Worm (Caenorhabditis elegans) whole organism, young adult: ENCODE data around the gene F57C2.4.

ENCODE experiments used
- B0035.1 ChIP-seq: sonication (generic microtip); optimal IDR thresholded peaks from 2 replicates; lab custom pipeline; 2016; ENCODE audit warnings: missing genetic modification characterization, mild to moderate bottlenecking, missing compliant biosample characterization, missing genotype, missing genetic modification reagents
- B0261.1 ChIP-seq: sonication (generic microtip); optimal IDR thresholded peaks from 2 replicates; lab custom pipeline; 2016; ENCODE audit warnings: mild to moderate bottlenecking, missing genetic modification characterization, moderate library complexity, missing compliant biosample characterization
- C06A6.2 ChIP-seq: fragments of 200-800 bp; sonication (Bioruptor generic); conservative IDR thresholded peaks from 2 replicates; pipeline ENCODE4 v1.3.6; 2022; ENCODE audit warnings: missing genetic modification characterization, missing compliant biosample characterization
- F33H1.4 ChIP-seq: fragments of 200-800 bp; sonication (Bioruptor generic); IDR thresholded peaks from 2 replicates; pipeline ENCODE4 v1.3.6; 2022; ENCODE audit warnings: missing genetic modification reagents, missing genetic modification characterization, missing compliant biosample characterization
- F49E8.2 ChIP-seq: sonication (generic microtip); optimal IDR thresholded peaks from 3 replicates; lab custom pipeline; 2017; ENCODE audit warnings: missing genetic modification characterization, mild to moderate bottlenecking, missing compliant biosample characterization, antibody characterized with exemption, moderate library complexity; ENCODE audit not compliant: insufficient read depth
- K11D2.4 ChIP-seq: fragments of 200-800 bp; sonication (Bioruptor generic); IDR thresholded peaks from 2 replicates; pipeline ENCODE4 v1.3.6; 2022; ENCODE audit warnings: missing genetic modification reagents, missing genetic modification characterization, missing compliant biosample characterization
- K12H6.12 ChIP-seq: fragments of 200-800 bp; sonication (Bioruptor generic); optimal IDR thresholded peaks from 2 replicates; lab custom pipeline; 2018; ENCODE audit warnings: mild to moderate bottlenecking, missing genetic modification characterization, missing compliant biosample characterization
- T07F8.4 ChIP-seq: sonication (generic microtip); optimal IDR thresholded peaks from 2 replicates; lab custom pipeline; 2016; ENCODE audit warnings: mild to moderate bottlenecking, missing genetic modification characterization, moderate library complexity, missing compliant biosample characterization
- T26A5.8 ChIP-seq: sonication (generic microtip); optimal IDR thresholded peaks from 2 replicates; lab custom pipeline; 2016; ENCODE audit warnings: missing genetic modification characterization, missing compliant biosample characterization
- Y53G8AR.9 ChIP-seq: fragments of 200-800 bp; sonication (Bioruptor generic); conservative IDR thresholded peaks from 2 replicates; pipeline ENCODE4 v1.3.6; 2022; ENCODE audit warnings: missing genetic modification reagents, missing genetic modification characterization, missing compliant biosample characterization
- Y67H2A.10 ChIP-seq: fragments of 200-800 bp; sonication (Bioruptor generic); conservative IDR thresholded peaks from 2 replicates; pipeline ENCODE4 v1.3.6; 2022; ENCODE audit warnings: missing genetic modification reagents, missing genetic modification characterization, missing compliant biosample characterization
- Y95B8A.8 ChIP-seq: fragments of 200-800 bp; sonication (Bioruptor generic); IDR thresholded peaks from 2 replicates; pipeline ENCODE4 v1.3.6; 2022; ENCODE audit warnings: missing genetic modification reagents, missing genetic modification characterization, missing compliant biosample characterization
- ZK185.1 ChIP-seq: sonication (generic microtip); optimal IDR thresholded peaks from 2 replicates; lab custom pipeline; 2016; ENCODE audit warnings: mild to moderate bottlenecking, missing genetic modification characterization, missing compliant biosample characterization; ENCODE audit not compliant: poor library complexity, severe bottlenecking
- aptf-3 ChIP-seq: fragments of 200-800 bp; sonication (Bioruptor generic); IDR thresholded peaks from 2 replicates; pipeline ENCODE4 v1.3.6; 2022; ENCODE audit warnings: missing genetic modification characterization, missing compliant biosample characterization
- attf-3 ChIP-seq: fragments of 200-800 bp; sonication (Bioruptor generic); conservative IDR thresholded peaks from 2 replicates; pipeline ENCODE4 v1.3.6; 2022; ENCODE audit warnings: missing genetic modification reagents, missing genetic modification characterization, missing compliant biosample characterization
- ccch-3 ChIP-seq: fragments of 200-800 bp; sonication (Bioruptor generic); optimal IDR thresholded peaks from 2 replicates; lab custom pipeline; 2018; ENCODE audit warnings: mild to moderate bottlenecking, missing genetic modification characterization, missing compliant biosample characterization
- ceh-40 ChIP-seq: fragments of 200-800 bp; sonication (Bioruptor generic); IDR thresholded peaks from 2 replicates; pipeline ENCODE4 v1.3.6; 2022; ENCODE audit warnings: missing genetic modification characterization, missing compliant biosample characterization
- ceh-58 ChIP-seq: fragments of 200-800 bp; sonication (Bioruptor generic); IDR thresholded peaks from 2 replicates; pipeline ENCODE4 v1.3.6; 2022; ENCODE audit warnings: missing genetic modification characterization, missing compliant biosample characterization
- ceh-79 ChIP-seq: sonication (generic microtip); optimal IDR thresholded peaks from 2 replicates; lab custom pipeline; 2017; ENCODE audit warnings: mild to moderate bottlenecking, missing genetic modification characterization, missing compliant biosample characterization
- chd-7 ChIP-seq: sonication (generic microtip); optimal IDR thresholded peaks from 2 replicates; lab custom pipeline; 2016; ENCODE audit warnings: mild to moderate bottlenecking, missing genetic modification characterization, moderate library complexity, missing compliant biosample characterization
- dox-1 ChIP-seq: fragments of 200-800 bp; sonication (Bioruptor generic); IDR thresholded peaks from 2 replicates; pipeline ENCODE4 v1.3.6; 2022; ENCODE audit warnings: missing genetic modification reagents, missing genetic modification characterization, missing compliant biosample characterization
- efl-1 ChIP-seq: fragments of 150-350 bp; optimal IDR thresholded peaks from 2 replicates; lab custom pipeline; 2014; ENCODE audit warnings: missing biosample characterization, missing genetic modification reagents, missing genetic modification characterization
- egl-18 ChIP-seq: fragments of 200-800 bp; sonication (Bioruptor generic); IDR thresholded peaks from 2 replicates; pipeline ENCODE4 v1.3.6; 2022; ENCODE audit warnings: missing genetic modification reagents, missing genetic modification characterization, missing compliant biosample characterization
- hlh-26 ChIP-seq: fragments of 200-800 bp; sonication (Bioruptor generic); conservative IDR thresholded peaks from 2 replicates; pipeline ENCODE4 v1.3.6; 2022; ENCODE audit warnings: missing genetic modification reagents, missing genetic modification characterization, missing compliant biosample characterization
- hmg-1.2 ChIP-seq: fragments of 200-800 bp; sonication (Bioruptor generic); IDR thresholded peaks from 2 replicates; pipeline ENCODE4 v1.3.6; 2022; ENCODE audit warnings: missing genetic modification reagents, missing genetic modification characterization, missing compliant biosample characterization
- hrde-1 ChIP-seq: sonication (generic microtip); optimal IDR thresholded peaks from 2 replicates; lab custom pipeline; 2016; ENCODE audit warnings: missing genetic modification characterization, mild to moderate bottlenecking, missing compliant biosample characterization, moderate library complexity, missing genotype, missing genetic modification reagents, borderline replicate concordance
- hsf-1 ChIP-seq: fragments of 200-800 bp; sonication (Bioruptor generic); IDR thresholded peaks from 2 replicates; pipeline ENCODE4 v1.3.6; 2022; ENCODE audit warnings: missing genetic modification reagents, missing genetic modification characterization, missing compliant biosample characterization
- lin-26 ChIP-seq: fragments of 200-800 bp; sonication (Bioruptor generic); IDR thresholded peaks from 2 replicates; pipeline ENCODE4 v1.3.6; 2022; ENCODE audit warnings: missing genetic modification reagents, missing genetic modification characterization, missing compliant biosample characterization
- lir-1 ChIP-seq: fragments of 200-800 bp; sonication (Bioruptor generic); conservative IDR thresholded peaks from 2 replicates; pipeline ENCODE4 v1.3.6; 2022; ENCODE audit warnings: missing genetic modification reagents, missing genetic modification characterization, missing compliant biosample characterization
- lsl-1 ChIP-seq: fragments of 200-800 bp; sonication (Bioruptor generic); optimal IDR thresholded peaks from 2 replicates; lab custom pipeline; 2018; ENCODE audit warnings: mild to moderate bottlenecking, missing genetic modification characterization, moderate library complexity, missing compliant biosample characterization
- madf-10 ChIP-seq: sonication (generic microtip); optimal IDR thresholded peaks from 2 replicates; lab custom pipeline; 2016; ENCODE audit warnings: mild to moderate bottlenecking, missing genetic modification characterization, missing compliant biosample characterization
- madf-8 ChIP-seq: fragments of 200-800 bp; sonication (Bioruptor generic); conservative IDR thresholded peaks from 2 replicates; pipeline ENCODE4 v1.3.6; 2022; ENCODE audit warnings: missing genetic modification reagents, missing genetic modification characterization, missing compliant biosample characterization
- mcd-1 ChIP-seq: fragments of 200-800 bp; sonication (Bioruptor generic); IDR thresholded peaks from 2 replicates; pipeline ENCODE4 v1.3.6; 2022; ENCODE audit warnings: missing genetic modification reagents, missing genetic modification characterization, missing compliant biosample characterization
- mel-28 ChIP-seq: sonication (generic microtip); optimal IDR thresholded peaks from 2 replicates; lab custom pipeline; 2016; ENCODE audit warnings: borderline replicate concordance, mild to moderate bottlenecking, missing genetic modification characterization, missing compliant biosample characterization
- mxl-1 ChIP-seq: sonication (generic microtip); optimal IDR thresholded peaks from 2 replicates; lab custom pipeline; 2016; ENCODE audit warnings: missing genetic modification characterization, missing compliant biosample characterization
- nfya-1 ChIP-seq: sonication (generic microtip); optimal IDR thresholded peaks from 2 replicates; lab custom pipeline; 2017; ENCODE audit warnings: antibody characterized with exemption, missing compliant biosample characterization, missing genetic modification characterization, borderline replicate concordance; ENCODE audit not compliant: insufficient read depth
- nfya-2 ChIP-seq: fragments of 200-800 bp; sonication (Bioruptor generic); IDR thresholded peaks from 2 replicates; pipeline ENCODE4 v1.3.6; 2022; ENCODE audit warnings: missing genetic modification reagents, missing genetic modification characterization, missing compliant biosample characterization
- nfyb-1 ChIP-seq: fragments of 200-800 bp; sonication (Bioruptor generic); IDR thresholded peaks from 2 replicates; pipeline ENCODE4 v1.3.6; 2022; ENCODE audit warnings: missing genetic modification reagents, missing genetic modification characterization, missing compliant biosample characterization
- rcor-1 ChIP-seq: fragments of 200-800 bp; sonication (Bioruptor generic); IDR thresholded peaks from 2 replicates; pipeline ENCODE4 v1.3.6; 2022; ENCODE audit warnings: missing genetic modification reagents, missing genetic modification characterization, missing compliant biosample characterization
- rpc-1 ChIP-seq, 2 experiments: fragments of 150-350 bp in 1 of 2; sonication (generic microtip) in 1 of 2; optimal IDR thresholded peaks; 2 replicates each; lab custom pipeline; 2014 to 2018; ENCODE audit warnings: missing biosample characterization in 1 of 2, missing genetic modification characterization in 1 of 2, missing genetic modification reagents in 1 of 2, missing genotype in 1 of 2
- sdz-38 ChIP-seq: sonication (generic microtip); optimal IDR thresholded peaks from 2 replicates; lab custom pipeline; 2016; ENCODE audit warnings: missing genotype, missing genetic modification characterization, missing compliant biosample characterization
- tlf-1 ChIP-seq: fragments of 200-800 bp; sonication (Bioruptor generic); optimal IDR thresholded peaks from 2 replicates; lab custom pipeline; 2018; ENCODE audit warnings: mild to moderate bottlenecking, missing genetic modification characterization, missing compliant biosample characterization
- unc-62 ChIP-seq: fragments of 150-350 bp; optimal IDR thresholded peaks from 2 replicates; lab custom pipeline; 2014; ENCODE audit warnings: missing biosample characterization, missing genetic modification reagents, missing genetic modification characterization
- ztf-26 ChIP-seq: sonication (generic microtip); optimal IDR thresholded peaks from 2 replicates; lab custom pipeline; 2017; ENCODE audit warnings: missing genetic modification characterization, missing compliant biosample characterization

Gene F57C2.4

ce11 chrII:14495341-14495740 lies 29.8 kb upstream of the F57C2.4 start:
- TF ChIP-seq lin-26 (GFP tag; lab: Robert Waterston, UW) (0 out of 2 replicates have a peak, but pooled peaks have one; percentile 34), Y53G8AR.9 (GFP tag; lab: Robert Waterston, UW) (no peak), hrde-1 (tag; lab: Kevin White, UChicago) (no peak), ccch-3 (GFP tag; lab: Kevin White, UChicago) (no peak)

ce11 chrII:14496809-14497208 lies 28.3 kb upstream of the F57C2.4 start:
- peak; percentile 16 for TF ChIP-seq T26A5.8 (tag; lab: Kevin White, UChicago)
- TF ChIP-seq efl-1 = peak; percentile 9
- 0 out of 2 replicates have a peak, but pooled peaks have one; percentile 75 for TF ChIP-seq ceh-58 (GFP tag; lab: Robert Waterston, UW)
- TF ChIP-seq attf-3 (GFP tag; lab: Robert Waterston, UW) = 0 out of 2 replicates have a peak, but pooled peaks have one; percentile 29
- no peak for TF ChIP-seq hlh-26
- TF ChIP-seq F49E8.2 = peak; percentile 80
- peak; percentile 84 for TF ChIP-seq hmg-1.2 (GFP tag; lab: Robert Waterston, UW)
- TF ChIP-seq mcd-1 (GFP tag; lab: Robert Waterston, UW) = peak; percentile 71
- peak; percentile 91 for TF ChIP-seq T07F8.4 (tag; lab: Kevin White, UChicago)
- peak; percentile 99 for TF ChIP-seq lin-26 (GFP tag; lab: Robert Waterston, UW)
- TF ChIP-seq ZK185.1 (tag; lab: Kevin White, UChicago) = peak; percentile 87
- peak; percentile 77; the same call in 1 of the 2 replicates for TF ChIP-seq Y95B8A.8 (GFP tag; lab: Robert Waterston, UW)
- 0 out of 2 replicates have a peak, but pooled peaks have one; percentile 70 for TF ChIP-seq aptf-3 (GFP tag; lab: Robert Waterston, UW)
- peak; percentile 95 for TF ChIP-seq nfyb-1 (GFP tag; lab: Robert Waterston, UW)
- TF ChIP-seq hrde-1 (tag; lab: Kevin White, UChicago) = peak; percentile 80
- TF ChIP-seq chd-7 (tag; lab: Kevin White, UChicago) = peak; percentile 92
- peak; percentile 90 for TF ChIP-seq madf-10 (tag; lab: Kevin White, UChicago)
- TF ChIP-seq ztf-26 (tag; lab: Kevin White, UChicago) = peak; percentile 91
- TF ChIP-seq rcor-1 = peak; percentile 87
- TF ChIP-seq B0261.1 (tag; lab: Kevin White, UChicago) = peak; percentile 93
- peak; percentile 87 for TF ChIP-seq K12H6.12
- TF ChIP-seq dox-1 (GFP tag; lab: Robert Waterston, UW) = peak; percentile 94
- peak; percentile 84 for TF ChIP-seq Y53G8AR.9 (GFP tag; lab: Robert Waterston, UW)
- no peak for TF ChIP-seq nfya-1 (tag; lab: Kevin White, UChicago)
- peak; percentile 36; the same call in 1 of the 2 replicates for TF ChIP-seq Y67H2A.10 (GFP tag; lab: Robert Waterston, UW)
- no peak for TF ChIP-seq egl-18 (GFP tag; lab: Robert Waterston, UW)
- TF ChIP-seq lir-1 = peak; percentile 67
- TF ChIP-seq unc-62 (GFP tag; lab: Kevin White, UChicago) = no peak
- peak; percentile 93 for TF ChIP-seq rpc-1 (optimal IDR thresholded peaks at IDR 0.05; lab: Kevin White, UChicago)
- peak; percentile 98 for TF ChIP-seq rpc-1 (tag; optimal IDR thresholded peaks at IDR 0.05; lab: Kevin White, UChicago)
- TF ChIP-seq nfya-2 (GFP tag; lab: Robert Waterston, UW) = no peak
- TF ChIP-seq hsf-1 (GFP tag; lab: Robert Waterston, UW) = peak; percentile 71; the same call in 1 of the 2 replicates
- peak; percentile 83 for TF ChIP-seq K11D2.4 (GFP tag; lab: Robert Waterston, UW)
- TF ChIP-seq lsl-1 (GFP tag; lab: Kevin White, UChicago) = peak; percentile 67
- TF ChIP-seq madf-8 (GFP tag; lab: Robert Waterston, UW) = peak; percentile 36; the same call in 1 of the 2 replicates
- peak; percentile 8 for TF ChIP-seq sdz-38
- TF ChIP-seq C06A6.2 (GFP tag; lab: Robert Waterston, UW) = peak; percentile 66
- peak; percentile 85 for TF ChIP-seq ceh-40 (GFP tag; lab: Robert Waterston, UW)
- peak; percentile 59 for TF ChIP-seq B0035.1 (tag; lab: Kevin White, UChicago)
- peak; percentile 83 for TF ChIP-seq mel-28
- peak; percentile 58 for TF ChIP-seq ceh-79
- TF ChIP-seq mxl-1 (tag; lab: Kevin White, UChicago) = peak; percentile 95
- TF ChIP-seq F33H1.4 (GFP tag; lab: Robert Waterston, UW) = peak; percentile 54
- peak; percentile 60 for TF ChIP-seq tlf-1 (GFP tag; lab: Kevin White, UChicago)
